Worm (Caenorhabditis elegans) whole organism, late embryonic: ENCODE data around the gene sdz-27.
A peak's percentile ranks its signal among the peaks of the same experiment; 100 is the strongest.

ENCODE experiments used
- C38D4.7 ChIP-seq: fragments of 200-800 bp; sonication (Bioruptor generic); optimal IDR thresholded peaks from 2 replicates; lab custom pipeline; 2018; ENCODE audit warnings: mild to moderate bottlenecking, missing genetic modification characterization, moderate library complexity, missing compliant biosample characterization
- F13H6.1 ChIP-seq: sonication (generic microtip); optimal IDR thresholded peaks from 2 replicates; lab custom pipeline; 2016; ENCODE audit warnings: missing genetic modification characterization, missing compliant biosample characterization
- K09A11.1 ChIP-seq: sonication (generic microtip); optimal IDR thresholded peaks from 2 replicates; lab custom pipeline; 2017; ENCODE audit warnings: antibody characterized with exemption, mild to moderate bottlenecking, missing genetic modification characterization, missing compliant biosample characterization; ENCODE audit not compliant: insufficient read depth
- T23F11.4 ChIP-seq: fragments of 200-800 bp; sonication (Bioruptor generic); optimal IDR thresholded peaks from 2 replicates; lab custom pipeline; 2018; ENCODE audit warnings: mild to moderate bottlenecking, missing genetic modification characterization, missing compliant biosample characterization
- Y22D7AL.16 ChIP-seq: sonication (generic microtip); optimal IDR thresholded peaks from 2 replicates; lab custom pipeline; 2016; ENCODE audit warnings: missing genetic modification characterization, missing compliant biosample characterization
- ahr-1 ChIP-seq: sonication (generic microtip); optimal IDR thresholded peaks from 2 replicates; lab custom pipeline; 2016; ENCODE audit warnings: missing genetic modification characterization, missing compliant biosample characterization
- ama-1 ChIP-seq: fragments of 150-350 bp; optimal IDR thresholded peaks from 2 replicates; lab custom pipeline; 2014
- ceh-14 ChIP-seq: sonication (generic microtip); optimal IDR thresholded peaks from 2 replicates; lab custom pipeline; 2016; ENCODE audit warnings: missing genotype, missing genetic modification characterization, missing compliant biosample characterization
- ceh-18 ChIP-seq: sonication (generic microtip); optimal IDR thresholded peaks from 2 replicates; lab custom pipeline; 2016; ENCODE audit warnings: missing genetic modification characterization, missing compliant biosample characterization
- ceh-22 ChIP-seq: sonication (generic microtip); optimal IDR thresholded peaks from 2 replicates; lab custom pipeline; 2017; ENCODE audit warnings: missing biosample characterization, missing genetic modification characterization
- ceh-30 ChIP-seq: fragments of 150-350 bp; optimal IDR thresholded peaks from 2 replicates; lab custom pipeline; 2014; ENCODE audit warnings: missing biosample characterization, missing genetic modification characterization
- ceh-31 ChIP-seq: sonication (generic microtip); optimal IDR thresholded peaks from 2 replicates; lab custom pipeline; 2016; ENCODE audit warnings: missing genetic modification characterization, missing compliant biosample characterization
- ceh-34 ChIP-seq: sonication (generic microtip); optimal IDR thresholded peaks from 2 replicates; lab custom pipeline; 2016; ENCODE audit warnings: mild to moderate bottlenecking, missing genetic modification characterization, missing compliant biosample characterization
- ceh-6 ChIP-seq: fragments of 200-800 bp; sonication (Bioruptor generic); optimal IDR thresholded peaks from 2 replicates; lab custom pipeline; 2018; ENCODE audit warnings: mild to moderate bottlenecking, missing genetic modification characterization, missing compliant biosample characterization
- dmd-4 ChIP-seq: sonication (generic microtip); optimal IDR thresholded peaks from 2 replicates; lab custom pipeline; 2016; ENCODE audit warnings: borderline replicate concordance, missing genetic modification characterization, missing compliant biosample characterization
- elt-2 ChIP-seq: sonication (generic microtip); optimal IDR thresholded peaks from 2 replicates; lab custom pipeline; 2016; ENCODE audit warnings: missing genetic modification reagents, missing genetic modification characterization, missing compliant biosample characterization
- ets-4 ChIP-seq: sonication (generic microtip); optimal IDR thresholded peaks from 2 replicates; lab custom pipeline; 2016; ENCODE audit warnings: missing genetic modification characterization, missing compliant biosample characterization
- eyg-1 ChIP-seq: sonication (generic microtip); optimal IDR thresholded peaks from 2 replicates; lab custom pipeline; 2016; ENCODE audit warnings: missing genotype, missing genetic modification characterization, missing compliant biosample characterization
- fkh-6 ChIP-seq: sonication (generic microtip); optimal IDR thresholded peaks from 2 replicates; lab custom pipeline; 2016; ENCODE audit warnings: missing genetic modification characterization, missing compliant biosample characterization
- hlh-13 ChIP-seq: fragments of 200-800 bp; sonication (Bioruptor generic); optimal IDR thresholded peaks from 2 replicates; lab custom pipeline; 2018; ENCODE audit warnings: mild to moderate bottlenecking, missing genetic modification characterization, missing compliant biosample characterization
- hlh-30 ChIP-seq: sonication (generic microtip); optimal IDR thresholded peaks from 2 replicates; lab custom pipeline; 2017; ENCODE audit warnings: antibody characterized with exemption, missing genetic modification characterization, missing compliant biosample characterization; ENCODE audit not compliant: insufficient read depth
- hlh-8 ChIP-seq: sonication (generic microtip); optimal IDR thresholded peaks from 2 replicates; lab custom pipeline; 2016; ENCODE audit warnings: missing genotype, missing genetic modification characterization, missing compliant biosample characterization
- mec-3 ChIP-seq: sonication (generic microtip); optimal IDR thresholded peaks from 2 replicates; lab custom pipeline; 2016; ENCODE audit warnings: borderline replicate concordance, missing genetic modification characterization, missing compliant biosample characterization
- nfya-1 ChIP-seq: sonication (generic microtip); optimal IDR thresholded peaks from 2 replicates; lab custom pipeline; 2017; ENCODE audit warnings: missing genetic modification characterization, mild to moderate bottlenecking, missing compliant biosample characterization, antibody characterized with exemption, moderate library complexity
- pat-9 ChIP-seq: fragments of 200-800 bp; sonication (Bioruptor generic); optimal IDR thresholded peaks from 2 replicates; lab custom pipeline; 2018; ENCODE audit warnings: mild to moderate bottlenecking, missing genetic modification characterization, moderate library complexity, missing compliant biosample characterization
- pha-2 ChIP-seq: sonication (generic microtip); optimal IDR thresholded peaks from 2 replicates; lab custom pipeline; 2017; ENCODE audit warnings: mild to moderate bottlenecking, missing genetic modification characterization, missing compliant biosample characterization
- pqm-1 ChIP-seq: sonication (generic microtip); optimal IDR thresholded peaks from 2 replicates; lab custom pipeline; 2016; ENCODE audit warnings: missing genetic modification characterization, missing compliant biosample characterization
- pros-1 ChIP-seq: fragments of 150-350 bp; optimal IDR thresholded peaks from 2 replicates; lab custom pipeline; 2014; ENCODE audit warnings: missing biosample characterization, missing genetic modification reagents, missing genetic modification characterization
- rnt-1 ChIP-seq: sonication (generic microtip); optimal IDR thresholded peaks from 2 replicates; lab custom pipeline; 2016; ENCODE audit warnings: missing genetic modification characterization, missing compliant biosample characterization
- sox-4 ChIP-seq: sonication (generic microtip); optimal IDR thresholded peaks from 2 replicates; lab custom pipeline; 2017; ENCODE audit warnings: mild to moderate bottlenecking, missing genetic modification characterization, inconsistent platforms, missing compliant biosample characterization
- syd-9 ChIP-seq: sonication (generic microtip); optimal IDR thresholded peaks from 2 replicates; lab custom pipeline; 2016; ENCODE audit warnings: mild to moderate bottlenecking, missing genetic modification characterization, moderate library complexity, missing compliant biosample characterization
- tbx-2 ChIP-seq: sonication (generic microtip); optimal IDR thresholded peaks from 2 replicates; lab custom pipeline; 2016; ENCODE audit warnings: missing genetic modification characterization, missing compliant biosample characterization
- tbx-7 ChIP-seq: sonication (generic microtip); optimal IDR thresholded peaks from 2 replicates; lab custom pipeline; 2016; ENCODE audit warnings: missing genotype, missing genetic modification characterization, missing compliant biosample characterization
- ttx-3 ChIP-seq: sonication (generic microtip); optimal IDR thresholded peaks from 2 replicates; lab custom pipeline; 2016; ENCODE audit warnings: missing genetic modification reagents, missing genetic modification characterization, missing compliant biosample characterization
- unc-3 ChIP-seq, 2 experiments: fragments of 200-800 bp in 1 of 2; sonication (Bioruptor generic) in 1 of 2; sonication (generic microtip) in 1 of 2; conservative IDR thresholded peaks in 1 of 2; optimal IDR thresholded peaks in 1 of 2; 2 replicates each; pipeline versions ENCODE4 v1.3.6 to Lab custom; 2016 to 2022; ENCODE audit warnings: missing compliant biosample characterization in 2 of 2, missing genetic modification characterization in 2 of 2, missing genetic modification reagents in 1 of 2
- unc-86 ChIP-seq: sonication (generic microtip); optimal IDR thresholded peaks from 2 replicates; lab custom pipeline; 2016; ENCODE audit warnings: missing genetic modification characterization, missing compliant biosample characterization
- zip-5 ChIP-seq: sonication (generic microtip); optimal IDR thresholded peaks from 2 replicates; lab custom pipeline; 2016; ENCODE audit warnings: missing genetic modification characterization, missing compliant biosample characterization
- ztf-16 ChIP-seq: sonication (generic microtip); optimal IDR thresholded peaks from 2 replicates; lab custom pipeline; 2017; ENCODE audit warnings: missing genetic modification characterization, missing compliant biosample characterization

Gene sdz-27

DNA sequence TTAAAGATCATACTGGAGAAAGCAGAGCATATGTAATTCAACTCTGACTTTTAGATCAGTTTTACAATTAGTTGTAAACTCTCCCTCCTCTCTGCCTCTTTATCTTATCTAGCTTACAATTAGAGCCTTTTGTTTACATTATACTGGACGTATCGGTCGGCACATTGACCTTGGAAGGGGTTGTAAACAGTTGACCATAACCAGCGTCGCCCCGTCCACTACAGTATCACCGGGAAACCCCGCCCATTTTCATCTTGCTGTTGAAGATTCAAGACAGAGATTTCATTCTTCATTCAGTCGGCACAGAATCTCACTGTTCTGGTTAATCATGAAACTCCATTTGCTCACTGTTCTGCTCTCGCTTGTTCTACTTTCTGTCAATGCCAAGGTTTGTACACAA is at the start of gene sdz-27:
Gene sdz-27 (plus strand): TSS at position 301 of the 400 bp plus-strand sequence.
- TF ChIP-seq ceh-6 (no peak), rnt-1 (tag; lab: Kevin White, UChicago) (no peak), eyg-1 (tag; lab: Kevin White, UChicago) (no peak), unc-86 (tag; lab: Kevin White, UChicago) (no peak), ets-4 (tag; lab: Kevin White, UChicago) (no peak), T23F11.4 (GFP tag; lab: Kevin White, UChicago) (no peak), mec-3 (tag; lab: Kevin White, UChicago) (no peak), syd-9 (tag; lab: Kevin White, UChicago) (no peak), K09A11.1 (tag; lab: Kevin White, UChicago) (no peak), ama-1 (no peak), fkh-6 (no peak), pat-9 (tag; lab: Kevin White, UChicago) (no peak)

DNA sequence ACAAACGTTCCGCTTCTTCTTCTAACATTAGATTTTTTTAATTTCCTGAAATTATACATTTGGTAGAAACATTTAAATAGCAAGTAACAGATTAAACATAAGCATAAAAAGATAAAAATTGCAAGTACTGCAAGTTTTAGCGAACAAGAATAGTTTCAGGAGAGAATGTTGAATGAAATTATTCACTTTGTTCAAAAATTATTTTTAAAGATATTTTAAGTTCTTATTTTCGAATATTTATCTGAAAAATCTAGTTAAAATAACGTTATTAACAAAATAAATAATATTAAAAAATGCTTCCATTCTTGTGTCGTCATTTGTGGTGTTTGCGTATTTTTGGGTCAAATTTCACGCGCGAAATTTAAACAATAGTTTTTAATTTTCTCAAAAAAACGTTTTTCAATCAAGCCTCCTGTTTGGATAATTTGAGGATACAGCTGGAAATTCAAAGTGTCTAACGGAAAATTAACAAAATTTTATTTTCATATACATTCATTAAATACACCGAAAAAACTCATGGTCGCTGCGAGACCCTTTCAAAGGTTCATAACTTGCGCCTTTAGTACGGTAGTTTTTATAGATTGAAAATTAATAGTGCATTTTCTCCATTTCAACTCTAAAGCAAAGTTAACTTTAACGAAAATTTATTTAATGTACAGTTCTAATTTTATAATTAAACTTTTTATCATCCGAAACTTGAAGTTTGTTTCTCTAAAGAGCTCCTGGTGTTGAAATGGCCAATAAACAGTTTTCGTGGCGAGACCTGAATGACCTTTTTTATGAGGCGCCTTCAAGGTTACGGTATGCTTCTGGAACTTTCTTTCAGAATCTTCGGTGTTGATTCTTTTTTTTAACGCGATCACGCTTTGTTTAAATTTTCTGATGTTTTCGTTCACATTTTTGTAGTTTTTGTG is 44.3 kb upstream of the sdz-27 start, which contains the start of gene skih-2:
Gene skih-2 (minus strand): TSS at position 51 of the 914 bp plus-strand sequence.
- TF ChIP-seq nfya-1 (tag; lab: Kevin White, UChicago) = peak; percentile 27
- no peak for TF ChIP-seq tbx-7 (tag; lab: Kevin White, UChicago)
- TF ChIP-seq ceh-34 (tag; lab: Kevin White, UChicago) = peak; percentile 90

DNA sequence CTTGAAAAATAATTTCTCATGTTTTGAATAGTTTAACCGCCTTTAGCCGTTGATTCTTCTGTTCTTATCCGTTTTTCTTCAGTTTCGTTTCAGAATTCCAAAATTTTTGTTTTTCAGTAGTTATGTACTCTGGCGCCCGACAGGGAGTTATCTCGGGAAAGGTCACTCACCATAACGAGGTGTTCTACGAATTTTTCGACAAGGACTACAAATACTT is 43.7 kb upstream of the sdz-27 start, which contains the start of gene F01G4.4:
Gene F01G4.4 (plus strand): TSS at position 118 of the 217 bp plus-strand sequence.
- no peak for TF ChIP-seq tbx-2 (tag; lab: Kevin White, UChicago)
- no peak for TF ChIP-seq K09A11.1 (tag; lab: Kevin White, UChicago)
- TF ChIP-seq pros-1 (tag; lab: Kevin White, UChicago) = no peak
- no peak for TF ChIP-seq dmd-4 (tag; lab: Kevin White, UChicago)
- TF ChIP-seq T23F11.4 (GFP tag; lab: Kevin White, UChicago) = no peak
- TF ChIP-seq ttx-3 = no peak
- no peak for TF ChIP-seq ceh-31 (tag; lab: Kevin White, UChicago)
- TF ChIP-seq F13H6.1 = no peak
- no peak for TF ChIP-seq ceh-6
- TF ChIP-seq unc-3 (GFP tag; conservative IDR thresholded peaks at IDR 0.05; lab: Robert Waterston, UW) = no peak
- TF ChIP-seq unc-3 (tag; optimal IDR thresholded peaks at IDR 0.05; lab: Kevin White, UChicago) = no peak
- no peak for TF ChIP-seq ztf-16
- TF ChIP-seq pqm-1 = no peak
- no peak for TF ChIP-seq ceh-22 (tag; lab: Kevin White, UChicago)
- no peak for TF ChIP-seq pha-2 (tag; lab: Kevin White, UChicago)
- TF ChIP-seq ceh-18 (tag; lab: Kevin White, UChicago) = no peak
- no peak for TF ChIP-seq fkh-6

DNA sequence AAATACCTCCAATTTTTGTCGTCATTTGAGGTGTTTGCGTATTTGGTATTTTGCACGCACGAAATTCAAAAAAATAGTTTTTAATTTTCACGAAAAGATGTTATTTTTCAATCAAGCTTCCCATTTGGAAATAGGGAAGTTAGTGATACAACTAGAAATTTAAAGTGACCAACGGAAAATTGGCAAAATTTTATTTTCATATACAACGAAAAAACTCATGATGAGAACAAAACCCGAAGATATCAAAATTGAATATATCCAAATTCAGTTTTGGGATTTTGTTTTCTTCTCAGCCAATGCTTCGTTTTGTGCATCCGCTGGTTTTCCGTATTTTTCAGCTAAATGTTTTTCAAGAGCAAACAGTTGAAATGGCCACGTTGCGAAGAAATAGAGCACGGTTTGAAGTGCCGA is 40.9 kb upstream of the sdz-27 start:
- TF ChIP-seq sox-4 (tag; lab: Kevin White, UChicago) = no peak
- no peak for TF ChIP-seq hlh-13 (GFP tag; lab: Kevin White, UChicago)
- no peak for TF ChIP-seq hlh-30
- no peak for TF ChIP-seq ceh-30 (tag; lab: Kevin White, UChicago)
- TF ChIP-seq ahr-1 (tag; lab: Kevin White, UChicago) = no peak
- TF ChIP-seq Y22D7AL.16 = no peak
- TF ChIP-seq hlh-8 (tag; lab: Kevin White, UChicago) = no peak
- TF ChIP-seq elt-2 (tag; lab: Kevin White, UChicago) = no peak
- no peak for TF ChIP-seq ceh-18 (tag; lab: Kevin White, UChicago)
- TF ChIP-seq C38D4.7 (GFP tag; lab: Kevin White, UChicago) = no peak
- no peak for TF ChIP-seq fkh-6
- TF ChIP-seq ama-1 = no peak
- TF ChIP-seq ceh-14 (tag; lab: Kevin White, UChicago) = no peak
- no peak for TF ChIP-seq zip-5 (tag; lab: Kevin White, UChicago)
- TF ChIP-seq, all 69 proteins: peak for 0
